Worm (Caenorhabditis elegans): Measurements from ENCODE around the gene ZK105.8.

DNA sequence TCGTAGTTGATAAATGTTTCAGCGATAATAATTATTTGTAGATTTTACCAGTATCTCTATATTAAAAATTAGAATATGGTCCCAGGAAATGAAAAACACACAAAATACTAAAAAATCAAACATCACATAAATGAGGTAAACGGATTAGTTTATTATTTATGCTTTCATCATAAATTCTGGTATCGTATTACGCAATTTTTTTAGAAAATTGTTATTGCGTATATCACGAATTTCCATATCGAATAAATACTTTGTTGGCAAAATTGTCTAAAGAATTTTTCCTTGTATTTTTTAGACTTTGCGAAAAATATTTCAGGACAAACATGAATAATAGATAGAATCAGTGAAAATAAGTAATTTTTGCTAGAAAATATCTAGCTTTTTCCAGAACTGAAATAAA, 1.9 kb downstream of the ZK105.8 start:
- TF ChIP-seq T22C8.4 (GFP tag; IDR thresholded peaks at IDR 0.05) (no peak), ztf-29 (GFP tag; IDR thresholded peaks at IDR 0.05) (no peak), tab-1 (GFP tag; IDR thresholded peaks at IDR 0.05) (no peak), flt-1 (GFP tag; IDR thresholded peaks at IDR 0.05) (no peak), ztf-23 (GFP tag; IDR thresholded peaks at IDR 0.05) (no peak), cog-1 (tag; optimal IDR thresholded peaks at IDR 0.05) (no peak)

Data from whole organism, midembryonic.